Worm (Caenorhabditis elegans): ENCODE results near the gene C08E3.13.

DNA sequence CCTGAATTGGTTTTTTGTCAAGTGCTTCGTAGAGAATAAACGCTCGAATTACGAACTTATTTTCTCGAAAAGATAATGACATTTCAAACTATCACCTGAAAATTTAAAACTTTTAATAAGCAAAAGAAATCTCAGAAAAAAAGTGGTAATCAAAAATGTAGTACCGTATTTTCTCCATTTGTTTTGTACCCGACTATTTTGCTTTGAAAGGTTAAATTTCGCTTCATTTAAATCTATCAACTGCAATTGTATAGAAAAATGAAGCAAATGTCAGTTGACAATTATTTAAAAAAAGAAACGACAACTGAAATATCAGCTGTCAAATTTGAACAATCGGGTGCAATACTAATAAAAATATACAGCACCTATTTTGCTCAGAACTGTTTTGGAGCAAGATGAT lies 10.9 kb downstream of the C08E3.13 start, which contains the start of gene fbxa-158:
- TF ChIP-seq sox-4 (tag; optimal IDR thresholded peaks at IDR 0.05) (no peak), skn-1 (tag; optimal IDR thresholded peaks at IDR 0.05) (no peak), ces-1 (GFP tag; optimal IDR thresholded peaks at IDR 0.05) (no peak), lsy-2 (tag; optimal IDR thresholded peaks at IDR 0.05) (no peak), sup-37 (GFP tag; optimal IDR thresholded peaks at IDR 0.05) (no peak), blmp-1 (tag; optimal IDR thresholded peaks at IDR 0.05) (no peak)

Measured in whole organism, L1 larva.